Worm (Caenorhabditis elegans) whole organism, L4 larva: ENCODE data around the gene F49F1.18.
A peak's percentile ranks its signal among the peaks of the same experiment; 100 is the strongest.

Source experiments
- F10B5.3 ChIP-seq: sonication (generic microtip); optimal IDR thresholded peaks from 2 replicates; lab custom pipeline; 2016; ENCODE audit warnings: mild to moderate bottlenecking, missing genetic modification characterization, missing compliant biosample characterization
- F44E2.7 ChIP-seq: fragments of 200-800 bp; sonication (Bioruptor generic); IDR thresholded peaks from 2 replicates; pipeline ENCODE4 v2.1.2; 2022; ENCODE audit warnings: missing genetic modification characterization, missing compliant biosample characterization
- T20F7.1 ChIP-seq: fragments of 200-800 bp; sonication (Bioruptor generic); optimal IDR thresholded peaks from 2 replicates; lab custom pipeline; 2018; ENCODE audit warnings: mild to moderate bottlenecking, missing genetic modification characterization, missing compliant biosample characterization
- T26A8.4 ChIP-seq: fragments of 200-800 bp; sonication (Bioruptor generic); IDR thresholded peaks from 2 replicates; pipeline ENCODE4 v1.3.6; 2022; ENCODE audit warnings: missing genetic modification characterization, missing compliant biosample characterization
- Y75B8A.6 ChIP-seq: fragments of 200-800 bp; sonication (Bioruptor generic); IDR thresholded peaks from 2 replicates; pipeline ENCODE4 v1.3.6; 2022; ENCODE audit warnings: missing genetic modification reagents, missing genetic modification characterization, missing compliant biosample characterization
- ZK546.5 ChIP-seq, 2 experiments: sonication (generic microtip); optimal IDR thresholded peaks; 2 replicates each; lab custom pipeline; 2017; ENCODE audit warnings: missing biosample characterization in 2 of 2, missing genetic modification characterization in 2 of 2
- aha-1 ChIP-seq: fragments of 150-350 bp; peaks from one replicate; lab custom pipeline; 2014; ENCODE audit warnings: missing biosample characterization, missing genetic modification characterization
- aly-2 ChIP-seq: sonication (generic microtip); optimal IDR thresholded peaks from 2 replicates; lab custom pipeline; 2018; ENCODE audit warnings: missing biosample characterization, missing genetic modification characterization
- ceh-20 ChIP-seq: fragments of 200-800 bp; sonication (Bioruptor generic); IDR thresholded peaks from 2 replicates; pipeline ENCODE4 v1.3.6; 2022; ENCODE audit warnings: missing genetic modification reagents, missing genetic modification characterization, missing compliant biosample characterization
- ceh-28 ChIP-seq: fragments of 150-350 bp; optimal IDR thresholded peaks from 2 replicates; lab custom pipeline; 2014; ENCODE audit warnings: missing biosample characterization, missing genetic modification reagents, missing genetic modification characterization
- ceh-44 ChIP-seq: fragments of 200-800 bp; sonication (Bioruptor generic); IDR thresholded peaks from 2 replicates; pipeline ENCODE4 v1.3.6; 2022; ENCODE audit warnings: missing genetic modification reagents, missing genetic modification characterization, missing compliant biosample characterization
- daf-12 ChIP-seq: fragments of 150-350 bp; optimal IDR thresholded peaks from 2 replicates; lab custom pipeline; 2014; ENCODE audit warnings: missing biosample characterization, missing genetic modification reagents, missing genetic modification characterization
- daf-16 ChIP-seq, 3 experiments: sonication (generic microtip); optimal IDR thresholded peaks; 2 replicates each; lab custom pipeline; 2016 to 2017; ENCODE audit warnings: missing genetic modification characterization in 3 of 3, missing genetic modification reagents in 3 of 3, mild to moderate bottlenecking in 2 of 3, missing compliant biosample characterization in 2 of 3, missing biosample characterization in 1 of 3, moderate library complexity in 1 of 3
- dmd-8 ChIP-seq: fragments of 200-800 bp; sonication (Bioruptor generic); IDR thresholded peaks from 2 replicates; pipeline ENCODE4 v1.3.6; 2022; ENCODE audit warnings: missing genetic modification characterization, missing compliant biosample characterization
- duxl-1 ChIP-seq: sonication (generic microtip); optimal IDR thresholded peaks from 2 replicates; lab custom pipeline; 2016; ENCODE audit warnings: mild to moderate bottlenecking, missing genetic modification characterization, moderate library complexity, missing compliant biosample characterization; ENCODE audit not compliant: poor library complexity
- gei-8 ChIP-seq: fragments of 200-800 bp; sonication (Bioruptor generic); optimal IDR thresholded peaks from 2 replicates; lab custom pipeline; 2018; ENCODE audit warnings: mild to moderate bottlenecking, missing genetic modification characterization, missing compliant biosample characterization
- hif-1 ChIP-seq, 2 experiments: sonication (generic microtip); optimal IDR thresholded peaks; 2 replicates each; lab custom pipeline; 2016 to 2017; ENCODE audit warnings: missing compliant biosample characterization in 2 of 2, missing genetic modification characterization in 2 of 2, missing genetic modification reagents in 2 of 2, missing genotype in 2 of 2, mild to moderate bottlenecking in 1 of 2
- hlh-11 ChIP-seq: fragments of 200-800 bp; sonication (Bioruptor generic); optimal IDR thresholded peaks from 2 replicates; lab custom pipeline; 2018; ENCODE audit warnings: mild to moderate bottlenecking, missing genetic modification characterization, missing compliant biosample characterization
- hlh-30 ChIP-seq: sonication (generic microtip); optimal IDR thresholded peaks from 2 replicates; lab custom pipeline; 2017; ENCODE audit warnings: antibody characterized with exemption, mild to moderate bottlenecking, missing genetic modification characterization, missing compliant biosample characterization; ENCODE audit not compliant: insufficient read depth
- hmg-1.1 ChIP-seq: fragments of 200-800 bp; sonication (Bioruptor generic); IDR thresholded peaks from 2 replicates; pipeline ENCODE4 v1.3.6; 2022; ENCODE audit warnings: missing genetic modification reagents, missing genetic modification characterization, missing compliant biosample characterization
- jun-1 ChIP-seq: fragments of 150-350 bp; optimal IDR thresholded peaks from 2 replicates; lab custom pipeline; 2014; ENCODE audit warnings: missing biosample characterization, missing genetic modification reagents, missing genetic modification characterization
- lin-13 ChIP-seq: fragments of 150-350 bp; optimal IDR thresholded peaks from 2 replicates; lab custom pipeline; 2014; ENCODE audit warnings: missing biosample characterization, missing genetic modification reagents, missing genetic modification characterization
- lin-15B ChIP-seq: fragments of 150-350 bp; sonication (generic microtip); optimal IDR thresholded peaks from 3 replicates; lab custom pipeline; 2014; ENCODE audit warnings: missing biosample characterization, missing genetic modification characterization
- lin-29 ChIP-seq: fragments of 200-800 bp; sonication (Bioruptor generic); IDR thresholded peaks from 2 replicates; pipeline ENCODE4 v1.3.6; 2022; ENCODE audit warnings: missing genetic modification reagents, missing genetic modification characterization, missing compliant biosample characterization
- lsy-2 ChIP-seq, 2 experiments: fragments of 150-350 bp in 1 of 2; sonication (generic microtip) in 1 of 2; optimal IDR thresholded peaks; 2 replicates each; lab custom pipeline; 2014 to 2017; ENCODE audit warnings: missing biosample characterization in 2 of 2, missing genetic modification characterization in 2 of 2
- madf-5 ChIP-seq, 2 experiments: fragments of 200-800 bp; sonication (Bioruptor generic); IDR thresholded peaks; 2 replicates each; pipeline ENCODE4 v1.3.6; 2022; ENCODE audit warnings: missing compliant biosample characterization in 2 of 2, missing genetic modification characterization in 2 of 2
- madf-9 ChIP-seq: fragments of 200-800 bp; sonication (Bioruptor generic); conservative IDR thresholded peaks from 2 replicates; pipeline ENCODE4 v1.3.6; 2022; ENCODE audit warnings: missing genetic modification reagents, missing genetic modification characterization, missing compliant biosample characterization
- mes-2 ChIP-seq: sonication (generic microtip); optimal IDR thresholded peaks from 2 replicates; lab custom pipeline; 2016; ENCODE audit warnings: missing genotype, mild to moderate bottlenecking, missing genetic modification characterization, missing compliant biosample characterization; ENCODE audit not compliant: poor library complexity, severe bottlenecking
- mxl-3 ChIP-seq: fragments of 200-800 bp; sonication (Bioruptor generic); optimal IDR thresholded peaks from 2 replicates; lab custom pipeline; 2018; ENCODE audit warnings: mild to moderate bottlenecking, missing genetic modification characterization, missing compliant biosample characterization
- nhr-11 ChIP-seq: fragments of 150-350 bp; optimal IDR thresholded peaks from 2 replicates; lab custom pipeline; 2014; ENCODE audit warnings: missing biosample characterization, missing genetic modification characterization
- nhr-111 ChIP-seq: fragments of 200-800 bp; sonication (Bioruptor generic); optimal IDR thresholded peaks from 2 replicates; lab custom pipeline; 2018; ENCODE audit warnings: mild to moderate bottlenecking, missing genetic modification characterization, missing compliant biosample characterization
- nhr-41 ChIP-seq: fragments of 200-800 bp; sonication (Bioruptor generic); IDR thresholded peaks from 2 replicates; pipeline ENCODE4 v1.3.6; 2022; ENCODE audit warnings: missing genetic modification reagents, missing genetic modification characterization, missing compliant biosample characterization
- nhr-6 ChIP-seq: fragments of 150-350 bp; optimal IDR thresholded peaks from 2 replicates; lab custom pipeline; 2014; ENCODE audit warnings: missing biosample characterization, missing genetic modification characterization
- pha-4 ChIP-seq, 2 experiments: fragments of 150-350 bp in 1 of 2; fragments of 200-800 bp in 1 of 2; sonication (Bioruptor generic) in 1 of 2; IDR thresholded peaks in 1 of 2; optimal IDR thresholded peaks in 1 of 2; 2 replicates each; pipeline versions ENCODE4 v1.3.6 to Lab custom; 2014 to 2022; ENCODE audit warnings: missing genetic modification characterization in 2 of 2, missing genetic modification reagents in 2 of 2, missing biosample characterization in 1 of 2, missing compliant biosample characterization in 1 of 2
- pqm-1 ChIP-seq: sonication (generic microtip); optimal IDR thresholded peaks from 2 replicates; lab custom pipeline; 2017; ENCODE audit warnings: missing biosample characterization, missing genetic modification characterization
- rbr-2 ChIP-seq: sonication (generic microtip); optimal IDR thresholded peaks from 2 replicates; lab custom pipeline; 2016; ENCODE audit warnings: missing genotype, missing genetic modification characterization, missing compliant biosample characterization
- sdz-12 ChIP-seq: fragments of 200-800 bp; sonication (Bioruptor generic); optimal IDR thresholded peaks from 2 replicates; lab custom pipeline; 2018; ENCODE audit warnings: mild to moderate bottlenecking, missing genetic modification characterization, missing compliant biosample characterization
- set-16 ChIP-seq: fragments of 200-800 bp; sonication (Bioruptor generic); IDR thresholded peaks from 2 replicates; pipeline ENCODE4 v1.3.6; 2022; ENCODE audit warnings: missing genetic modification reagents, missing genetic modification characterization, missing compliant biosample characterization
- snpc-1.2 ChIP-seq: fragments of 200-800 bp; sonication (Bioruptor generic); IDR thresholded peaks from 2 replicates; pipeline ENCODE4 v1.3.6; 2022; ENCODE audit warnings: missing genetic modification reagents, missing genetic modification characterization, missing compliant biosample characterization
- spr-1 ChIP-seq: sonication (generic microtip); optimal IDR thresholded peaks from 2 replicates; lab custom pipeline; 2016; ENCODE audit warnings: mild to moderate bottlenecking, missing genetic modification characterization, missing compliant biosample characterization
- tag-97 ChIP-seq: fragments of 200-800 bp; sonication (Bioruptor generic); IDR thresholded peaks from 2 replicates; pipeline ENCODE4 v1.3.6; 2022; ENCODE audit warnings: missing genetic modification characterization, missing compliant biosample characterization
- tra-1 ChIP-seq: fragments of 200-800 bp; sonication (Bioruptor generic); IDR thresholded peaks from 2 replicates; pipeline ENCODE4 v1.3.6; 2022; ENCODE audit warnings: missing genetic modification reagents, missing genetic modification characterization, missing compliant biosample characterization
- zfp-2 ChIP-seq: sonication (generic microtip); optimal IDR thresholded peaks from 2 replicates; lab custom pipeline; 2016; ENCODE audit warnings: mild to moderate bottlenecking, missing genetic modification characterization, missing compliant biosample characterization
- zfp-3 ChIP-seq: fragments of 200-800 bp; sonication (Bioruptor generic); conservative IDR thresholded peaks from 2 replicates; pipeline ENCODE4 v1.3.6; 2022; ENCODE audit warnings: missing genetic modification reagents, missing genetic modification characterization, missing compliant biosample characterization

The F49F1.18 gene

DNA sequence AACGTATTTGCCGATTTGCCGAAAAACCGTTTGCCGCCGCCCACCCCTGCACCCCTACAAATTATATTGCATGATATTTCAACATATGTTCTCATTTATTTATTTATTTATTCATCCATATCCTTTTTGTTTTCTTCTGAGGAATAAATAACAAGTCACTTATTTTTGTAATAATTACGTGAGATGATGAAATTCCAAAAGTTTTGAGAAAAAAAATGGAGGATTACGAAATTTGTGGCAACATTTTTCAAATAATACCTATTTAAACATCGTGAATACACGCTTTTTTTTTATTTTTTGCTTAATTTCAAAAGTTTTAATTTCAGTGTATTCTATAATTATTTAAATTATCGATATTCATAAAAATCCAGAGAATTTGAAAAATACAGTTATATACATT lies 43.2 kb downstream of the F49F1.18 start:
- no peak for TF ChIP-seq lin-13 (GFP tag; lab: Kevin White, UChicago)
- TF ChIP-seq ceh-20 = no peak
- no peak for TF ChIP-seq snpc-1.2 (GFP tag; lab: Robert Waterston, UW)
- TF ChIP-seq madf-9 (GFP tag; lab: Robert Waterston, UW) = peak; percentile 26; the same call in 1 of the 2 replicates
- TF ChIP-seq nhr-11 (tag; lab: Kevin White, UChicago) = no peak
- TF ChIP-seq aha-1 (tag; lab: Kevin White, UChicago) = peak; percentile 61

DNA sequence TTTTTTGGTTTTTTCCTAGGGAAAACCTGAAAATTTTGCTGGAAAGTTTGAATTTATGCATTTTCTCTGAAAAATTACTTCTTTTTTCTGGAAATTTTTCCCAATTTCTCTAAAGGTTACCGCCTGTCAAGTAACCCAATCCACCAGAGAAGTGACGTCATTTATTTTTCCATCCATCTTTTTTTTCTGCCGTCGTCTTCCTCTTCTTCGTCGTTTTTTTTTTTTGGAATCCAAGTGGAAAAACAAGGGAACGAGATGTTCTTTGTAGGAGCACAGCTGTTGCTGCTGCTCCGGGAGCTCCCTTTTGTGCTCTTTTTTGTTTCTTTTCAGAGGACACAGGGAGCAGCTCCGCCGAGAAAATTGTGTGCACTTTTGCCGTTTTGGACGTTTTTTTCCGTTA lies 45.8 kb downstream of the F49F1.18 start:
- no peak for TF ChIP-seq madf-9 (GFP tag; lab: Robert Waterston, UW)
- peak in 1 of 2 experiments; percentile 69 for TF ChIP-seq daf-16 (GFP tag; optimal IDR thresholded peaks at IDR 0.05; lab: Kevin White, UChicago)
- no peak for TF ChIP-seq daf-16 (tag; optimal IDR thresholded peaks at IDR 0.05; lab: Kevin White, UChicago)
- TF ChIP-seq F44E2.7 = no peak
- TF ChIP-seq nhr-41 (GFP tag; lab: Robert Waterston, UW) = no peak
- TF ChIP-seq aha-1 (tag; lab: Kevin White, UChicago) = peak; percentile 86
- TF ChIP-seq spr-1 (tag; lab: Kevin White, UChicago) = no peak
- TF ChIP-seq lin-15B (tag; lab: Kevin White, UChicago) = no peak
- peak; percentile 1 for TF ChIP-seq mes-2 (tag; lab: Kevin White, UChicago)
- no peak for TF ChIP-seq rbr-2 (tag; lab: Kevin White, UChicago)
- no peak for TF ChIP-seq pqm-1 (tag; lab: Kevin White, UChicago)
- TF ChIP-seq zfp-3 (GFP tag; lab: Robert Waterston, UW) = no peak
- TF ChIP-seq ZK546.5 (tag; optimal IDR thresholded peaks at IDR 0.05; lab: Kevin White, UChicago) = no peak
- no peak for TF ChIP-seq jun-1 (tag; lab: Kevin White, UChicago)
- TF ChIP-seq zfp-2 (tag; lab: Kevin White, UChicago) = no peak
- TF ChIP-seq aly-2 (tag; lab: Kevin White, UChicago) = no peak
- TF ChIP-seq gei-8 (GFP tag; lab: Kevin White, UChicago) = no peak
- TF ChIP-seq sdz-12 (GFP tag; lab: Kevin White, UChicago) = no peak
- peak in 1 of 2 experiments; percentile 12 for TF ChIP-seq lsy-2 (tag; optimal IDR thresholded peaks at IDR 0.05; lab: Kevin White, UChicago)
- no peak for TF ChIP-seq hlh-30
- TF ChIP-seq ceh-20 = 0 out of 2 replicates have a peak, but pooled peaks have one; percentile 20
- TF ChIP-seq hlh-11 (tag; lab: Kevin White, UChicago) = peak; percentile 16
- TF ChIP-seq mxl-3 = no peak
- TF ChIP-seq Y75B8A.6 (GFP tag; lab: Robert Waterston, UW) = no peak
- no peak for TF ChIP-seq tra-1 (GFP tag; lab: Robert Waterston, UW)
- TF ChIP-seq ceh-44 (GFP tag; lab: Robert Waterston, UW) = no peak
- TF ChIP-seq lin-29 (GFP tag; lab: Robert Waterston, UW) = no peak
- TF ChIP-seq hmg-1.1 = no peak
- no peak for TF ChIP-seq ceh-28 (tag; lab: Kevin White, UChicago)
- TF ChIP-seq dmd-8 (GFP tag; lab: Robert Waterston, UW) = no peak
- TF ChIP-seq T20F7.1 (GFP tag; lab: Kevin White, UChicago) = no peak

DNA sequence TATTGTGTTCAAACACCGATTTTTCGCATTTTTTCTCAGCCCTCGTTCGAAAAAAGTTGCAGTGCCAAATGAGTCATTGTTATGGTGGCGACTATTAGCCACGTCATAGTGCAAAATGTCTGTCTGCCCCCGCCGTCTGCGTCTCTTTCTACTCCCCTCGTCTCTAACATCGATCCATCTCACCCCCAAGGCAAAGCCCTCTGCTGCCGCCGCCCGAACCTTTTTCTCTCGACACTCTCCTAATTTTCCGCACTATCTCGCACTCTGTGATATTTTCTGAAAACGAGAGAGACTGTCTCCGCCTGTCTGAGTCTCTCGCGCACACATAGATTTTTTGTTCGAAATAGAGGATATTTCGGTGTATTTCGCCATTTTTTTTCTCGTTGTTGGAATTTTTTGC lies 47.1 kb downstream of the F49F1.18 start:
- TF ChIP-seq pha-4 (GFP tag; IDR thresholded peaks at IDR 0.05; lab: Robert Waterston, UW) (peak; percentile 72), pha-4 (tag; optimal IDR thresholded peaks at IDR 0.05; lab: Kevin White, UChicago) (no peak), duxl-1 (peak; percentile 57), T26A8.4 (peak; percentile 53; the same call in 1 of the 2 replicates), ceh-28 (tag; lab: Kevin White, UChicago) (peak; percentile 62), rbr-2 (tag; lab: Kevin White, UChicago) (peak; percentile 79), tag-97 (GFP tag; lab: Robert Waterston, UW) (no peak), lin-15B (tag; lab: Kevin White, UChicago) (no peak), ceh-44 (GFP tag; lab: Robert Waterston, UW) (no peak), T20F7.1 (GFP tag; lab: Kevin White, UChicago) (no peak), set-16 (GFP tag; lab: Robert Waterston, UW) (peak; percentile 63; the same call in 1 of the 2 replicates), madf-5 (GFP tag; IDR thresholded peaks at IDR 0.05; lab: Robert Waterston, UW) (no peak), nhr-6 (tag; lab: Kevin White, UChicago) (peak; percentile 18), tra-1 (GFP tag; lab: Robert Waterston, UW) (peak; percentile 62; the same call in 1 of the 2 replicates), hif-1 (tag; optimal IDR thresholded peaks at IDR 0.05; lab: Kevin White, UChicago) (peak in 1 of 2 experiments; percentile 47), F10B5.3 (no peak), nhr-111 (GFP tag; lab: Kevin White, UChicago) (no peak), ceh-20 (peak; percentile 63; the same call in 1 of the 2 replicates), daf-12 (no peak), lsy-2 (tag; optimal IDR thresholded peaks at IDR 0.05; lab: Kevin White, UChicago) (peak in 1 of 2 experiments; percentile 69), snpc-1.2 (GFP tag; lab: Robert Waterston, UW) (no peak)
